Fruit fly (Drosophila melanogaster): ENCODE results near the gene CG2991.

CG2991 gene

dm6 chr2L:2830341-2830800 is 26.6 kb upstream of the CG2991 start (continued):
- TF ChIP-seq Dp (GFP tag; optimal IDR thresholded peaks at IDR 0.05) (no peak), MESR4 (GFP tag; optimal IDR thresholded peaks at IDR 0.05) (no peak), Stat92E (GFP tag; optimal IDR thresholded peaks at IDR 0.05) (peak in 1 of 3 experiments; percentile 68), CG3838 (GFP tag; optimal IDR thresholded peaks at IDR 0.05) (peak; percentile 60), CG7745 (tag; optimal IDR thresholded peaks at IDR 0.05) (no peak), Gsc (GFP tag; IDR thresholded peaks at IDR 0.05) (no peak), lmd (GFP tag; IDR thresholded peaks at IDR 0.05) (peak; percentile 83), NK7.1 (GFP tag; optimal IDR thresholded peaks at IDR 0.05) (peak; percentile 5), CG2116 (GFP tag; optimal IDR thresholded peaks at IDR 0.05) (peak; percentile 62), CG17361 (GFP tag; IDR thresholded peaks at IDR 0.05) (peak; percentile 98), CG2875 (GFP tag; optimal IDR thresholded peaks at IDR 0.05) (peak; percentile 83), pho (GFP tag; optimal IDR thresholded peaks at IDR 0.05) (peak; percentile 58), zf30C (GFP tag; optimal IDR thresholded peaks at IDR 0.05) (peak; percentile 80), dan (GFP tag; IDR thresholded peaks at IDR 0.05) (no peak), psq (GFP tag; optimal IDR thresholded peaks at IDR 0.05) (no peak), lola (GFP tag; optimal IDR thresholded peaks at IDR 0.05) (peak in 1 of 3 experiments; percentile 97), inv (GFP tag; IDR thresholded peaks at IDR 0.05; ENCODE audit: partially characterized antibody) (no peak), NfI (GFP tag; optimal IDR thresholded peaks at IDR 0.05) (peak; percentile 82), CG1233 (GFP tag; optimal IDR thresholded peaks at IDR 0.05) (peak; percentile 88), CG2889 (GFP tag; IDR thresholded peaks at IDR 0.05) (no peak), bowl (GFP tag; IDR thresholded peaks at IDR 0.05) (no peak), h (optimal IDR thresholded peaks at IDR 0.05) (no peak), CG14050 (GFP tag; IDR thresholded peaks at IDR 0.05) (peak; percentile 57; the same call in 2 of the 3 replicates), Oli (tag; optimal IDR thresholded peaks at IDR 0.05) (peak; percentile 94), Atf6 (GFP tag; IDR thresholded peaks at IDR 0.05) (peak; percentile 79), Hey (tag; optimal IDR thresholded peaks at IDR 0.05) (no peak), pan (optimal IDR thresholded peaks at IDR 0.05) (no peak), pan (GFP tag; optimal IDR thresholded peaks at IDR 0.05 in 1 of 2, IDR thresholded peaks at IDR 0.05 in 1 of 2) (peak in 1 of 2 experiments; percentile 62), aop (GFP tag; IDR thresholded peaks at IDR 0.05) (no peak), Dbx (GFP tag; IDR thresholded peaks at IDR 0.05) (no peak; the same call in none of the 3 replicates), sim (GFP tag; IDR thresholded peaks at IDR 0.05) (peak; percentile 36; the same call in 1 of the 2 replicates), Opbp (GFP tag; IDR thresholded peaks at IDR 0.05; ENCODE audit: partially characterized antibody) (no peak), Blimp-1 (GFP tag; optimal IDR thresholded peaks at IDR 0.05) (peak; percentile 78), CG7928 (GFP tag; optimal IDR thresholded peaks at IDR 0.05) (peak; percentile 68), CG4617 (GFP tag; optimal IDR thresholded peaks at IDR 0.05; ENCODE audit: borderline replicate concordance) (peak; percentile 25), al (GFP tag; IDR thresholded peaks at IDR 0.05) (peak; percentile 73), CG32767 (GFP tag; IDR thresholded peaks at IDR 0.05) (peak; percentile 76; the same call in 1 of the 2 replicates), az2 (GFP tag; optimal IDR thresholded peaks at IDR 0.05) (peak; percentile 89), eyg (GFP tag; optimal IDR thresholded peaks at IDR 0.05) (no peak), phol (tag; optimal IDR thresholded peaks at IDR 0.05) (peak; percentile 94), otp (GFP tag; IDR thresholded peaks at IDR 0.05) (peak; percentile 74; the same call in 1 of the 3 replicates), pzg (GFP tag; optimal IDR thresholded peaks at IDR 0.05) (no peak), TFAM (GFP tag; optimal IDR thresholded peaks at IDR 0.05) (no peak), CG43689 (GFP tag; IDR thresholded peaks at IDR 0.05) (no peak), CG15011 (GFP tag; optimal IDR thresholded peaks at IDR 0.05) (peak; percentile 86)

Measured in whole organism, embryonic.